Worm (Caenorhabditis elegans) whole organism, L4 larva: ENCODE results near the gene F52C12.6.

Experiments
- ZK546.5 ChIP-seq, 2 experiments: sonication (generic microtip); optimal IDR thresholded peaks; 2 replicates each; lab custom pipeline; 2017; ENCODE audit warnings: missing biosample characterization in 2 of 2, missing genetic modification characterization in 2 of 2
- lin-29 ChIP-seq: fragments of 200-800 bp; sonication (Bioruptor generic); IDR thresholded peaks from 2 replicates; pipeline ENCODE4 v1.3.6; 2022; ENCODE audit warnings: missing genetic modification reagents, missing genetic modification characterization, missing compliant biosample characterization
- mep-1 ChIP-seq: fragments of 150-350 bp; sonication (generic microtip); optimal IDR thresholded peaks from 3 replicates; lab custom pipeline; 2014; ENCODE audit warnings: missing biosample characterization, missing genetic modification characterization
- nhr-102 ChIP-seq: sonication (generic microtip); optimal IDR thresholded peaks from 2 replicates; lab custom pipeline; 2016; ENCODE audit warnings: mild to moderate bottlenecking, missing genetic modification characterization, moderate library complexity, missing compliant biosample characterization
- nhr-237 ChIP-seq: sonication (generic microtip); optimal IDR thresholded peaks from 2 replicates; lab custom pipeline; 2017; ENCODE audit warnings: missing biosample characterization, missing genetic modification characterization
- tag-97 ChIP-seq: fragments of 200-800 bp; sonication (Bioruptor generic); IDR thresholded peaks from 2 replicates; pipeline ENCODE4 v1.3.6; 2022; ENCODE audit warnings: missing genetic modification characterization, missing compliant biosample characterization

DNA sequence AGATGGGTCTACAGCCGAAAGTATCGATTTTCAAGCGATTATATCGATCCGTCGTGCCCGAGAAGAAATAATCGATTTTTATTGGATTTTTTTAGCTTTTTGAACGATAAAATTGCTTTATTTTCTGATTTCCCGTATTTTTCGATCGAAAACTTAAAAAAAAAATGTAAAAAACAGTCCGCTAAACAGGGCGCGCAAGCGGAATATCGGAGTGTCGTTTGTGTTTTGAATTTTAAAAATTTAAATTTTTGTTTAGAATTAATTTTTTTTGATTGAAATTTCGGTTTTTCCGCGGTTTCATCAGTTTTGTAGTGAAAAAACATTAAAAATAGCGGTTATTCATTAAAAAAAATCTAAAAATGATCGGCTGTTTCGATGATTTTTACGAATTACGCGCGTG lies 13.6 kb downstream of the F52C12.6 start:
- TF ChIP-seq lin-29 (GFP tag; lab: Robert Waterston, UW): no peak
- no peak for TF ChIP-seq mep-1 (tag; lab: Kevin White, UChicago)
- no peak for TF ChIP-seq nhr-102 (tag; lab: Kevin White, UChicago)
- TF ChIP-seq tag-97 (GFP tag; lab: Robert Waterston, UW): no peak
- no peak for TF ChIP-seq nhr-237 (tag; lab: Kevin White, UChicago)
- TF ChIP-seq ZK546.5 (tag; optimal IDR thresholded peaks at IDR 0.05; lab: Kevin White, UChicago): no peak
